Worm (Caenorhabditis elegans) whole organism, L1 larva: ENCODE data around the gene ZK512.8.

Source experiments
- C16A3.4 ChIP-seq: fragments of 150-350 bp; optimal IDR thresholded peaks from 2 replicates; lab custom pipeline; 2014; ENCODE audit warnings: missing biosample characterization, missing genetic modification characterization
- F16B12.6 ChIP-seq: fragments of 150-350 bp; optimal IDR thresholded peaks from 2 replicates; lab custom pipeline; 2014; ENCODE audit warnings: missing biosample characterization, missing genetic modification characterization
- Y116A8C.19 ChIP-seq: sonication (generic microtip); optimal IDR thresholded peaks from 2 replicates; lab custom pipeline; 2016; ENCODE audit warnings: missing compliant biosample characterization, missing genetic modification characterization, borderline replicate concordance
- ceh-8 ChIP-seq: fragments of 200-800 bp; sonication (Bioruptor generic); optimal IDR thresholded peaks from 2 replicates; lab custom pipeline; 2018; ENCODE audit warnings: mild to moderate bottlenecking, missing genetic modification characterization, moderate library complexity, missing compliant biosample characterization
- ceh-82 ChIP-seq, 3 experiments: fragments of 150-350 bp in 1 of 3; sonication (generic microtip) in 2 of 3; optimal IDR thresholded peaks; 2 replicates each; lab custom pipeline; 2014 to 2017; ENCODE audit warnings: missing biosample characterization in 3 of 3, missing genetic modification characterization in 3 of 3
- dpl-1 ChIP-seq, 3 experiments: fragments of 150-350 bp in 2 of 3; sonication (generic microtip) in 1 of 3; optimal IDR thresholded peaks; 2 replicates each; lab custom pipeline; 2014 to 2017; ENCODE audit warnings: missing biosample characterization in 3 of 3, missing genetic modification characterization in 3 of 3, missing genetic modification reagents in 3 of 3
- dsc-1 ChIP-seq: sonication (generic microtip); optimal IDR thresholded peaks from 2 replicates; lab custom pipeline; 2016; ENCODE audit warnings: mild to moderate bottlenecking, missing genetic modification characterization, missing compliant biosample characterization
- efl-1 ChIP-seq, 4 experiments: fragments of 150-350 bp; optimal IDR thresholded peaks in 3 of 4; peaks in 1 of 4; 1 replicate in 1 of 4; 2 replicates in 3 of 4; lab custom pipeline; 2014; ENCODE audit warnings: missing biosample characterization in 2 of 4, missing genetic modification characterization in 2 of 4, missing genetic modification reagents in 2 of 4
- efl-3 ChIP-seq: fragments of 200-800 bp; sonication (Bioruptor generic); optimal IDR thresholded peaks from 2 replicates; lab custom pipeline; 2018; ENCODE audit warnings: mild to moderate bottlenecking, missing genetic modification characterization, missing compliant biosample characterization
- elt-2 ChIP-seq: sonication (generic microtip); optimal IDR thresholded peaks from 2 replicates; lab custom pipeline; 2016; ENCODE audit warnings: missing genetic modification characterization, mild to moderate bottlenecking, inconsistent platforms, missing compliant biosample characterization, missing genetic modification reagents
- fkh-4 ChIP-seq: sonication (generic microtip); optimal IDR thresholded peaks from 2 replicates; lab custom pipeline; 2016; ENCODE audit warnings: missing compliant biosample characterization, missing genetic modification characterization, borderline replicate concordance
- fkh-8 ChIP-seq: sonication (generic microtip); optimal IDR thresholded peaks from 2 replicates; lab custom pipeline; 2016; ENCODE audit warnings: mild to moderate bottlenecking, missing genetic modification characterization, missing compliant biosample characterization
- grh-1 ChIP-seq: fragments of 200-800 bp; sonication (Bioruptor generic); IDR thresholded peaks from 2 replicates; pipeline ENCODE4 v1.3.6; 2022; ENCODE audit warnings: missing genetic modification reagents, missing genetic modification characterization, missing compliant biosample characterization
- lin-35 ChIP-seq, 2 experiments: fragments of 150-350 bp; optimal IDR thresholded peaks; 2 replicates each; lab custom pipeline; 2014; ENCODE audit warnings: missing biosample characterization in 2 of 2, missing genetic modification characterization in 2 of 2, missing genetic modification reagents in 2 of 2
- lsy-2 ChIP-seq, 2 experiments: fragments of 150-350 bp; optimal IDR thresholded peaks; 2 replicates each; lab custom pipeline; 2014; ENCODE audit warnings: missing biosample characterization in 2 of 2, missing genetic modification characterization in 2 of 2
- mdl-1 ChIP-seq, 2 experiments: fragments of 150-350 bp; optimal IDR thresholded peaks; 2 replicates each; lab custom pipeline; 2014 to 2017; ENCODE audit warnings: missing biosample characterization in 2 of 2, missing genetic modification characterization in 2 of 2, inconsistent platforms in 1 of 2
- mef-2 ChIP-seq: fragments of 150-350 bp; optimal IDR thresholded peaks from 2 replicates; lab custom pipeline; 2014; ENCODE audit warnings: missing biosample characterization, missing genetic modification characterization
- mep-1 ChIP-seq: fragments of 150-350 bp; optimal IDR thresholded peaks from 2 replicates; lab custom pipeline; 2014; ENCODE audit warnings: missing biosample characterization, missing genetic modification characterization
- nhr-12 ChIP-seq: sonication (generic microtip); optimal IDR thresholded peaks from 2 replicates; lab custom pipeline; 2017; ENCODE audit warnings: missing biosample characterization, missing genetic modification characterization
- nhr-20 ChIP-seq: sonication (generic microtip); optimal IDR thresholded peaks from 2 replicates; lab custom pipeline; 2016; ENCODE audit warnings: mild to moderate bottlenecking, missing genetic modification characterization, missing compliant biosample characterization
- nhr-237 ChIP-seq: fragments of 150-350 bp; optimal IDR thresholded peaks from 2 replicates; lab custom pipeline; 2014; ENCODE audit warnings: missing biosample characterization, missing genetic modification characterization
- nhr-28 ChIP-seq: fragments of 150-350 bp; optimal IDR thresholded peaks from 2 replicates; lab custom pipeline; 2014; ENCODE audit warnings: missing biosample characterization, missing genetic modification characterization
- nhr-47 ChIP-seq: sonication (generic microtip); optimal IDR thresholded peaks from 2 replicates; lab custom pipeline; 2016; ENCODE audit warnings: mild to moderate bottlenecking, missing genetic modification characterization, moderate library complexity, missing compliant biosample characterization
- nhr-71 ChIP-seq: sonication (generic microtip); optimal IDR thresholded peaks from 2 replicates; lab custom pipeline; 2016; ENCODE audit warnings: mild to moderate bottlenecking, missing genetic modification characterization, moderate library complexity, missing compliant biosample characterization
- nhr-84 ChIP-seq: sonication (generic microtip); optimal IDR thresholded peaks from 2 replicates; lab custom pipeline; 2017; ENCODE audit warnings: missing biosample characterization, missing genetic modification characterization
- pag-3 ChIP-seq: sonication (generic microtip); optimal IDR thresholded peaks from 2 replicates; lab custom pipeline; 2017; ENCODE audit warnings: missing genetic modification characterization, mild to moderate bottlenecking, missing compliant biosample characterization, antibody characterized with exemption, borderline replicate concordance; ENCODE audit not compliant: insufficient read depth
- pqm-1 ChIP-seq: sonication (generic microtip); optimal IDR thresholded peaks from 3 replicates; lab custom pipeline; 2017; ENCODE audit warnings: missing biosample characterization, missing genetic modification characterization
- rnt-1 ChIP-seq: sonication (generic microtip); optimal IDR thresholded peaks from 2 replicates; lab custom pipeline; 2016; ENCODE audit warnings: mild to moderate bottlenecking, missing genetic modification characterization, moderate library complexity, missing compliant biosample characterization
- skn-1 ChIP-seq: fragments of 150-350 bp; optimal IDR thresholded peaks from 2 replicates; lab custom pipeline; 2014; ENCODE audit warnings: missing biosample characterization, missing genetic modification characterization
- snu-23 ChIP-seq: sonication (generic microtip); optimal IDR thresholded peaks from 2 replicates; lab custom pipeline; 2016; ENCODE audit warnings: missing genetic modification characterization, missing compliant biosample characterization
- sptf-1 ChIP-seq: fragments of 150-350 bp; optimal IDR thresholded peaks from 2 replicates; lab custom pipeline; 2014; ENCODE audit warnings: missing biosample characterization, missing genetic modification characterization
- swsn-7 ChIP-seq: sonication (generic microtip); optimal IDR thresholded peaks from 2 replicates; lab custom pipeline; 2016; ENCODE audit warnings: missing genetic modification characterization, missing compliant biosample characterization
- tbx-2 ChIP-seq: sonication (generic microtip); optimal IDR thresholded peaks from 2 replicates; lab custom pipeline; 2016; ENCODE audit warnings: missing genetic modification characterization, missing compliant biosample characterization
- unc-62 ChIP-seq: fragments of 150-350 bp; optimal IDR thresholded peaks from 2 replicates; lab custom pipeline; 2014; ENCODE audit warnings: missing biosample characterization, missing genetic modification reagents, missing genetic modification characterization
- ztf-11 ChIP-seq, 2 experiments: sonication (generic microtip); optimal IDR thresholded peaks; 2 replicates each; lab custom pipeline; 2016 to 2017; ENCODE audit warnings: missing genetic modification characterization in 2 of 2, missing biosample characterization in 1 of 2, missing compliant biosample characterization in 1 of 2
- ztf-4 ChIP-seq: fragments of 150-350 bp; optimal IDR thresholded peaks from 2 replicates; lab custom pipeline; 2014; ENCODE audit warnings: missing biosample characterization, missing genetic modification characterization

ZK512.8 gene

DNA sequence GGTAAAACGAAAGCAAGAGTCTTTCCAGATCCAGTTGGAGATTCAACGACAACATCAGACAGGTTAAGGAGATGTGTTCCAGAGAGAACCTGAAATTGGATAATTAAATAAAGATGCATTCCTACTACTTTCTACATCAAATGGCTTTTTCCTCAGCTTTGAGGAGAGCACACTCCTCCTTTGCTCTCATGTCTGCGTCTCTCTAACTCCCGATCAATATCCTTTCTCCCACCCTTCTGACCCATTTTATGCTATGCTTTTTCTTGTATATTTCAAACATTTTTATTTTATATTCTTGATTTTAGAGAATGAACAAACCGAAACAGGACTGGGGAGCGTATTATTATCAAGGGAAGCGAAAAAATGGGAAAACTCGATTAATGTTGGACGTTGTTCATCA lies 2.0 kb upstream of the ZK512.8 start, which contains the start of gene ZK512.11:
ZK512.11 (plus strand) TSS at position 301 of the 400 bp plus-strand sequence.
- TF ChIP-seq ceh-8 (GFP tag; lab: Kevin White, UChicago): peak; percentile 9
- no peak for TF ChIP-seq efl-3

DNA sequence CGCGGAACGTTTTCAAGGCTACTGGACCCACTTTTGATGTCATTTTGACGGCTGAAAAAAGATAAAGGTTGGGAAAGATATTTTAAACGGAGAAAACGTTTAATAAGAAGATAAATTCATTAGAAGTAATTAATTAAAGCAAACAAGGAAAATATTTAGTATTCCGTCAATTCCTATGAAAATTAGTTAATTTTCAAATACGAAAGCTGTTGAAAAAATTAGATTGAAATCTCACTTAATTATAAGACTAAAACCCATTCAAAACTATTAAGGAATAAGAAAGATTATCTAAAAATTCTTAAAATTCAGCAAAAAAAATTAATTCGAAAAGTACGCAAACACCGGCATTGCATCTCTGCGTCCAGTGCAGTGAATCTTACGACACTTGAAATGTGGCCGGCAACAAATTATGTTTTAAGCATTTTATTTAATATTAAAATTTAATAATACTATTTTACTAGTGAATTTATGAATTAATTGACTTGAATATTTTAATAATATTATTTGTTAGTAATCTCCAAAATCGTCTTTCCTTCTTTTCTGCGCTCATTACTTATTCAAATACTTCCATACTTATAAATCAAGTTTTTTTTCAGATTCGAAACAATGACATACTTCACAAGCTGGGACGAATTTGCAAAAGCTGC lies 998 bp upstream of the ZK512.8 start, which contains the start of the genes ZK512.2 and ZK512.4:
ZK512.2 (minus strand) TSS at position 51 of the 647 bp plus-strand sequence.
ZK512.4 (plus strand) TSS at position 597 of the 647 bp plus-strand sequence.
- TF ChIP-seq mdl-1 (tag; optimal IDR thresholded peaks at IDR 0.05; lab: Kevin White, UChicago) (no peak), ztf-4 (tag; lab: Kevin White, UChicago) (no peak), nhr-237 (tag; lab: Kevin White, UChicago) (no peak), mef-2 (tag; lab: Kevin White, UChicago) (no peak), mep-1 (peak; percentile 56), pag-3 (tag; lab: Kevin White, UChicago) (no peak), dpl-1 (GFP tag; optimal IDR thresholded peaks at IDR 0.05; lab: Kevin White, UChicago) (peak; percentile 14 to 58 (median 30)), efl-1 (optimal IDR thresholded peaks at IDR 0.05; lab: Kevin White, UChicago) (peak; percentile 20 to 27), efl-1 (GFP tag; optimal IDR thresholded peaks at IDR 0.05 in 1 of 2; lab: Kevin White, UChicago) (peak; percentile 58 to 91), Y116A8C.19 (tag; lab: Kevin White, UChicago) (no peak), skn-1 (tag; lab: Kevin White, UChicago) (peak; percentile 26), sptf-1 (tag; lab: Kevin White, UChicago) (no peak), rnt-1 (tag; lab: Kevin White, UChicago) (peak; percentile 3), snu-23 (GFP tag; lab: Kevin White, UChicago) (peak; percentile 35), tbx-2 (tag; lab: Kevin White, UChicago) (no peak), nhr-84 (tag; lab: Kevin White, UChicago) (no peak), swsn-7 (tag; lab: Kevin White, UChicago) (peak; percentile 3), ceh-82 (tag; optimal IDR thresholded peaks at IDR 0.05; lab: Kevin White, UChicago) (no peak), fkh-8 (tag; lab: Kevin White, UChicago) (no peak), ztf-11 (tag; optimal IDR thresholded peaks at IDR 0.05; lab: Kevin White, UChicago) (no peak), nhr-47 (tag; lab: Kevin White, UChicago) (peak; percentile 20), fkh-4 (tag; lab: Kevin White, UChicago) (no peak), nhr-20 (tag; lab: Kevin White, UChicago) (no peak), lin-35 (GFP tag; optimal IDR thresholded peaks at IDR 0.05; lab: Kevin White, UChicago) (peak; percentile 11 to 37), F16B12.6 (peak; percentile 80), unc-62 (GFP tag; lab: Kevin White, UChicago) (no peak), lsy-2 (tag; optimal IDR thresholded peaks at IDR 0.05; lab: Kevin White, UChicago) (peak; percentile 42 to 51), C16A3.4 (tag; lab: Kevin White, UChicago) (peak; percentile 19), nhr-71 (tag; lab: Kevin White, UChicago) (peak; percentile 23), grh-1 (GFP tag; lab: Robert Waterston, UW) (no peak)

DNA sequence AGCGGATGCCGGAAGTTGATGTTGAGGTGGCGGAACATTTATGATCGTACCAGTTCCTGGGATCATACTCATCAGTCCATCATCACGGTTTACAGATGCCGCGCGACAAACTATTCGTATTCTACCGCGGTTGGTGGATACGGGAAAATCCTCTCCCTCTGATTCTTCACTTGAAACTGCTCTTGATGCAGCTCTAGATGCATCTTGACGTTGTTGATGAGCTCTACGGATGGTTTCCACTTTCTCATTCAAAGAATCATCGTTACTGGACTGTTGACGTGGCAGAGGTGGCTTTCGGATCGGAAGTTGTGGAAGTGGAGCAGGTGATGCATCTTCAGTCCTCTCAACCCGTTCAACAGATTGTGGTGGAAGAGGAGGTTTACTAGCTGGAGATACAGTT lies 3.3 kb downstream of the ZK512.8 start:
- TF ChIP-seq elt-2 (tag; lab: Kevin White, UChicago) (no peak), nhr-28 (no peak), skn-1 (tag; lab: Kevin White, UChicago) (no peak), dsc-1 (no peak), pqm-1 (no peak), nhr-12 (tag; lab: Kevin White, UChicago) (no peak)
